Worm (Caenorhabditis elegans): Measurements from ENCODE around the gene F35C11.7.

Gene F35C11.7

ce11 chrII:8232489-8232888 is 23.6 kb upstream of the F35C11.7 start, which contains the start of gene M110.7:
M110.7 (plus strand) TSS chrII:8232789.
- TF ChIP-seq hmg-4 (GFP tag; optimal IDR thresholded peaks at IDR 0.05) (no peak), flt-1 (GFP tag; IDR thresholded peaks at IDR 0.05) (no peak)

- no peak for TF ChIP-seq hmg-4 (GFP tag; optimal IDR thresholded peaks at IDR 0.05)
- TF ChIP-seq scrt-1 (GFP tag; IDR thresholded peaks at IDR 0.05), result no peak
- TF ChIP-seq flt-1 (GFP tag; IDR thresholded peaks at IDR 0.05), result no peak
Observed at ce11 chrII:8238155-8238554, 18.0 kb upstream of the F35C11.7 start, which contains the start of gene nlp-5. nlp-5 (plus strand) TSS chrII:8238455.

DNA sequence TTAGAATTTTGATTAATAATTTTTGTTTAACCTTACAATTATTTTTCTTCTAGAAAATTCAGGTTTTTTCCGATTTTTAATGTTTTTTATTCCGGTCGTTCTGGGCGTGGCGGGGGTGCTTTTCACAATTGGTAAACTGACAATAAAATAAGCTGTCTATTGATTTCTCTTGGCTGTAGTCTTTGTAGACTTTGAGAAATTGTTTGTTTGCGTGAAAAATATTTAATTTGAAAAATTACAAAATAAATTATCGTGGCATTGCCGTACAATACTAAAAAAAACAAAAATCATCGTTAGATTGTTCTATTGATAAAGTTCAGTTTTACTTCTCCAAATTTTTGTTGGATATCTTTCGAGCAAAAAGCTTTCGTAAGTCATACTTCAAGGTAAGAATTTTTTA is 9.6 kb upstream of the F35C11.7 start, which contains the start of gene F35C11.3:
Gene F35C11.3, plus strand, starts transcription at position 301 of the 400 bp plus-strand sequence.
- TF ChIP-seq tbx-37 (GFP tag; conservative IDR thresholded peaks at IDR 0.05) (no peak), tra-4 (tag; optimal IDR thresholded peaks at IDR 0.05) (no peak)

ce11 chrII:8248745-8249144 is 7.4 kb upstream of the F35C11.7 start, which contains the start of the genes F35C11.2 and F35C11.4:
F35C11.2 (minus strand) TSS chrII:8248834.
F35C11.4 (plus strand) TSS chrII:8249004.
- no peak for TF ChIP-seq tra-4 (tag; optimal IDR thresholded peaks at IDR 0.05)
- no peak for TF ChIP-seq ceh-36 (tag; optimal IDR thresholded peaks at IDR 0.05)
- TF ChIP-seq tbx-37 (GFP tag; conservative IDR thresholded peaks at IDR 0.05), result no peak
- no peak for TF ChIP-seq ceh-13 (GFP tag; optimal IDR thresholded peaks at IDR 0.05)
- no peak for TF ChIP-seq tbx-11 (GFP tag; IDR thresholded peaks at IDR 0.05)
- TF ChIP-seq ama-1 (optimal IDR thresholded peaks at IDR 0.05), result no peak
- TF ChIP-seq B0310.2 (tag; optimal IDR thresholded peaks at IDR 0.05), result no peak

DNA sequence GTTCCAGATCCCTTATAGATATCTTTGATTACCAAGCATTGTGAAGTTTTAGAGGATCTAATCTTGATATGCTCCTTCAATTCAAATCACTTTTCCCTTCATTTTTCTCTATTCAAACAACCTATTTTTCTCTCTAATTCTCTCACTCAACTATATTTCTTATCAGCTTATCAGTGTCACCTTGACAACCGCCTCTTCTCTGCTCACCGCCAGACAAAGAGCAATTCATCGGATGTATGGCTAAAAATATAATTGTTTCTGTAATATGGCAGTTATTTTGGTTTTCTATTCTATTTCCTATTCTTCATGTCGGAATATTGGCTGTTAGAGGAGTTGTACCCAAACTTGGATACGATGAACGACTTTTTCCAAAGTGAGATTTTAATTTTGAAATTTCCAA is 6.4 kb upstream of the F35C11.7 start:
- TF ChIP-seq tbx-11 (GFP tag; IDR thresholded peaks at IDR 0.05) (no peak), tbx-37 (GFP tag; conservative IDR thresholded peaks at IDR 0.05) (no peak), F13C5.2 (tag; optimal IDR thresholded peaks at IDR 0.05) (no peak), hmbx-1 (tag; optimal IDR thresholded peaks at IDR 0.05) (no peak), tra-4 (tag; optimal IDR thresholded peaks at IDR 0.05) (no peak), flt-1 (GFP tag; IDR thresholded peaks at IDR 0.05) (no peak), scrt-1 (GFP tag; IDR thresholded peaks at IDR 0.05) (no peak), ceh-13 (GFP tag; optimal IDR thresholded peaks at IDR 0.05) (no peak), hmg-4 (GFP tag; optimal IDR thresholded peaks at IDR 0.05) (no peak), ama-1 (optimal IDR thresholded peaks at IDR 0.05) (no peak), hnd-1 (tag; optimal IDR thresholded peaks at IDR 0.05) (no peak), aly-1 (tag; optimal IDR thresholded peaks at IDR 0.05) (no peak), sea-1 (GFP tag; conservative IDR thresholded peaks at IDR 0.05) (no peak), B0310.2 (tag; optimal IDR thresholded peaks at IDR 0.05) (no peak), ets-7 (tag; optimal IDR thresholded peaks at IDR 0.05) (no peak), pes-1 (GFP tag; IDR thresholded peaks at IDR 0.05) (no peak), ceh-36 (tag; optimal IDR thresholded peaks at IDR 0.05) (no peak)

DNA sequence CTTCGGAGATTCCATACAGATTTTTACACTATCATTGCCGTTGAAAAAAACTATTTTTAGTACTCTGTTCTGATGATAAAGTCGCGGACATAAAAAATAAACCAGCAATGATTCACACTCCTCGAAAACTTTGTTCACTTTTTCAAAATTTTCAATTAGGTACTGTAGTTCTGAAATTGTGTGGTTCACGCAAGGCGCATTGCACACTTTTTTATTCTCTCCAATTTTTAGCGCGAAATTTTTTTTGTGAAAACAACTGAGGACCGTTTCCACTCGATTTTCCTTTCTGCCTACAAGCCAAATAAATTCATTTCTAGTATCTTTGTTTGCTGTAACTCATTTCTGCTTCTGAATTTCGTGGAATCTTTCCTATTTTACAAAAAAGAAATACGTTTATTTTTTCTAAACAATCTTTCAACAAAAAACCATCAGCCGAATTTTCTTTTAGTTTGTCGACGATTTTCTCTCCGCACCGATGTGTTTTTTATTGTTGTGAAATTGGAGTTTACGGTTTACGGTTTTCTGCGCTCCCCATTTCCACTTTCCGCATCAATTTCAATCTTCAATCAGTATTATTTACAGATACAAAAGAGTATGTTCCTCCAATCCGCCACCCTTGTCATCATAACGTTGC is 2.8 kb upstream of the F35C11.7 start, which contains the start of gene F35C11.5:
Gene F35C11.5, plus strand, starts transcription at position 584 of the 634 bp plus-strand sequence.
- no peak for TF ChIP-seq flt-1 (GFP tag; IDR thresholded peaks at IDR 0.05)
- TF ChIP-seq ceh-13 (GFP tag; optimal IDR thresholded peaks at IDR 0.05), result no peak
- TF ChIP-seq tbx-11 (GFP tag; IDR thresholded peaks at IDR 0.05), result no peak
- TF ChIP-seq aly-1 (tag; optimal IDR thresholded peaks at IDR 0.05), result no peak
- no peak for TF ChIP-seq hmbx-1 (tag; optimal IDR thresholded peaks at IDR 0.05)
- no peak for TF ChIP-seq sea-1 (GFP tag; conservative IDR thresholded peaks at IDR 0.05)

DNA sequence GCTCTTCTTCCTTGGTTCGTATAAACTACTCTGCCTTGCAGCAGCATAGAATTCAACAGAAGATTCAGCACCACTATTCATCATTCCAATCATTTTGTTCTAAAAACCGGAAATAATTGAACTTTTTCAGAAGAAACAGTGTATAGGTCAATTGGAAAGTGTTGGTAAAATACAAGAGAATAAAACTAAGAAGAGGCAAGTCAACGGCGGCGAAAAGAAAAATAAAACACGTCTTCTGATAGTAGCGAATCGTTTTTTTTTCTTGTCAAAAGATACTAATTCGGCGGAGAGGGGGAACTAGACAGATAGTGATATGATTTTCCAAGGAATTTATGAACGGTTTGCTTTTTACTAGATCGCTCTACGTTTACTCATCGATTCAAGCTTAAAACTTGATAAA is 2.9 kb downstream of the F35C11.7 start, which contains the start of gene F35C11.6:
Gene F35C11.6, minus strand, starts transcription at position 101 of the 400 bp plus-strand sequence.
- TF ChIP-seq ets-7 (tag; optimal IDR thresholded peaks at IDR 0.05) (no peak), aly-1 (tag; optimal IDR thresholded peaks at IDR 0.05) (no peak), tra-4 (tag; optimal IDR thresholded peaks at IDR 0.05) (no peak)

DNA sequence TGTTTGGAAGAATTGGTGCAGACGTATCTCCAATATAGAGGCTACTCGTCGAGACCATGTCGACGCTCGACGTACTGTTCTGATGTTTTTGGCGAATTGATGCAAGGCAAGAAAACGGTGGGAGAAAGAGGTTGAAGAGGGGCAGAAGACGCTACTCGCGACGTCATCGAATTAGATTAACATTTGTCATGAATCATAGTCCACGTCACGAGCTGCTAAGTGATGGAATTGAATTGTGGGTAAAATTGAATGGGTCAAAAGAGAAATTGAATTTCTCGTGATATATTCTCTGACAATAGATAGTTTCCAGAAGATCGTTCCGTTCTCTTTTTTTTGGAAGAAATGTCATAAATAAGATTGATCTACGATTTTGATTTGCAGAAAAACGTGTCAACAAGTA is 3.6 kb downstream of the F35C11.7 start:
- no peak for TF ChIP-seq tra-4 (tag; optimal IDR thresholded peaks at IDR 0.05)
- TF ChIP-seq tbx-37 (GFP tag; conservative IDR thresholded peaks at IDR 0.05), result no peak

DNA sequence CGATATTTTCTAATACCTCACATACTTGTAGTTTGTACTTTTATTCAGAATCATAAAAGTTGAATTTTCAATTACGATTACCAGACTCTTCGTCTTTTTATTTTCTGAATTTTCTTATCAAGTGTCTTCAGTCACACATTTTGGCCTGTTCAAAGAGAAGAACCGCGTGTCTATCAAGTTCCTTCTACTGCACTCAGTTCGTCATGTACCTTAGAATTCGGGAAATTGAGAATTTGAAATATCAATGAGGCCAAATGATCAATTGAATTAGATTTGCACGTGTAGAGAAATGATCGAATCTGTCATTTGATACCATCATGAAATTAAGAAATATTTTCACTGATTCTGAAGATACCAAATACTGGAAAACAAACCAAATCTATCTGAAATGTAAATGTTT is 7.4 kb downstream of the F35C11.7 start:
- TF ChIP-seq B0310.2 (tag; optimal IDR thresholded peaks at IDR 0.05), result no peak
- no peak for TF ChIP-seq aly-1 (tag; optimal IDR thresholded peaks at IDR 0.05)
- no peak for TF ChIP-seq tbx-37 (GFP tag; conservative IDR thresholded peaks at IDR 0.05)
- no peak for TF ChIP-seq sea-1 (GFP tag; conservative IDR thresholded peaks at IDR 0.05)
- no peak for TF ChIP-seq pes-1 (GFP tag; IDR thresholded peaks at IDR 0.05)
- TF ChIP-seq hmg-4 (GFP tag; optimal IDR thresholded peaks at IDR 0.05), result no peak

ce11 chrII:8264619-8265018 is 8.5 kb downstream of the F35C11.7 start, which contains the start of gene srdh-1:
srdh-1 (plus strand) TSS chrII:8264661.
- TF ChIP-seq hmbx-1 (tag; optimal IDR thresholded peaks at IDR 0.05) (no peak), ceh-13 (GFP tag; optimal IDR thresholded peaks at IDR 0.05) (no peak), tbx-37 (GFP tag; conservative IDR thresholded peaks at IDR 0.05) (no peak), aly-1 (tag; optimal IDR thresholded peaks at IDR 0.05) (no peak), ets-7 (tag; optimal IDR thresholded peaks at IDR 0.05) (no peak), B0310.2 (tag; optimal IDR thresholded peaks at IDR 0.05) (no peak), ama-1 (optimal IDR thresholded peaks at IDR 0.05) (no peak), F13C5.2 (tag; optimal IDR thresholded peaks at IDR 0.05) (no peak), tra-4 (tag; optimal IDR thresholded peaks at IDR 0.05) (no peak), sea-1 (GFP tag; conservative IDR thresholded peaks at IDR 0.05) (no peak), hmg-4 (GFP tag; optimal IDR thresholded peaks at IDR 0.05) (no peak), tbx-11 (GFP tag; IDR thresholded peaks at IDR 0.05) (no peak), pes-1 (GFP tag; IDR thresholded peaks at IDR 0.05) (no peak), flt-1 (GFP tag; IDR thresholded peaks at IDR 0.05) (no peak), hnd-1 (tag; optimal IDR thresholded peaks at IDR 0.05) (no peak)
